Worm (Caenorhabditis elegans) whole organism, late embryonic: ENCODE measurements around the gene wdr-5.1.

ENCODE experiments used
- ceh-6 ChIP-seq: fragments of 200-800 bp; sonication (Bioruptor generic); optimal IDR thresholded peaks from 2 replicates; lab custom pipeline; 2018; ENCODE audit warnings: mild to moderate bottlenecking, missing genetic modification characterization, missing compliant biosample characterization
- ceh-9 ChIP-seq: sonication (generic microtip); optimal IDR thresholded peaks from 2 replicates; lab custom pipeline; 2016; ENCODE audit warnings: mild to moderate bottlenecking, missing genetic modification characterization, inconsistent platforms, missing compliant biosample characterization
- elt-2 ChIP-seq: sonication (generic microtip); optimal IDR thresholded peaks from 2 replicates; lab custom pipeline; 2016; ENCODE audit warnings: missing genetic modification reagents, missing genetic modification characterization, missing compliant biosample characterization
- nhr-11 ChIP-seq: fragments of 150-350 bp; optimal IDR thresholded peaks from 2 replicates; lab custom pipeline; 2014; ENCODE audit warnings: missing biosample characterization, missing genetic modification characterization
- pag-3 ChIP-seq: sonication (generic microtip); optimal IDR thresholded peaks from 2 replicates; lab custom pipeline; 2016; ENCODE audit warnings: missing compliant biosample characterization, missing genetic modification characterization, borderline replicate concordance
- pha-4 ChIP-seq: fragments of 150-350 bp; optimal IDR thresholded peaks from 2 replicates; lab custom pipeline; 2018; ENCODE audit warnings: missing biosample characterization, missing genetic modification reagents, missing genetic modification characterization
- pqm-1 ChIP-seq: sonication (generic microtip); optimal IDR thresholded peaks from 2 replicates; lab custom pipeline; 2016; ENCODE audit warnings: missing genetic modification characterization, missing compliant biosample characterization
- tbx-7 ChIP-seq: sonication (generic microtip); optimal IDR thresholded peaks from 2 replicates; lab custom pipeline; 2016; ENCODE audit warnings: missing genotype, missing genetic modification characterization, missing compliant biosample characterization
- unc-86 ChIP-seq: sonication (generic microtip); optimal IDR thresholded peaks from 2 replicates; lab custom pipeline; 2016; ENCODE audit warnings: missing genetic modification characterization, missing compliant biosample characterization

ce11 chrIII:3723726-3724125 is 18.6 kb downstream of the wdr-5.1 start:
- no peak for TF ChIP-seq unc-86 (tag; lab: Kevin White, UChicago)
- TF ChIP-seq pqm-1 (tag; lab: Kevin White, UChicago) = no peak
- TF ChIP-seq pag-3 (tag; lab: Kevin White, UChicago) = no peak
- TF ChIP-seq tbx-7 (tag; lab: Kevin White, UChicago) = no peak
- TF ChIP-seq elt-2 = no peak
- TF ChIP-seq ceh-9 (tag; lab: Kevin White, UChicago) = no peak
- TF ChIP-seq ceh-6 = no peak
- no peak for TF ChIP-seq pha-4
- TF ChIP-seq nhr-11 = no peak
